Fruit fly (Drosophila melanogaster): ENCODE data around the gene CG16758.

CG16758 gene

DNA sequence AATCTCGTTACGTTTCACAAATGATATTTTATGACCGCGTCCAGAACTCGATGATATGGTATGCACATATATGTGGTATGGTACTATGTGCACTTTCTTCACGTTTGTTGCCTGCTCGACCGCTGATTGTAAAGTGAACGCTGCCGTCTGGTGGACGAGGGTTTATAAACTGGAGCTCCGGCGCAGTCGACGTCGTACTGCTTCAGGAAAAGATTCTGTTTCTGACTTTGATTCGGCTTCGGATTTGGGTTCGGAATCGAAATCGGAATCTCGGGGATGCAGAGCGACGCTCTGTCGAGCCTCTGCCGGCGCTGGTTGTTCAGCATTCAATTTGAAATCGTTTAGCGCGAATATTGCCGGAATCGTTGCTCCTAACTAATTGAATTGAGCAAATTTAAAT lies at the start of gene CG16758:
Gene CG16758 (minus strand): TSS at position 142 of the 400 bp plus-strand sequence.
- TF ChIP-seq Jra (GFP tag; optimal IDR thresholded peaks at IDR 0.05) (no peak), Rel (GFP tag; optimal IDR thresholded peaks at IDR 0.05) (no peak), Rel (tag; optimal IDR thresholded peaks at IDR 0.05) (peak; percentile 17)

DNA sequence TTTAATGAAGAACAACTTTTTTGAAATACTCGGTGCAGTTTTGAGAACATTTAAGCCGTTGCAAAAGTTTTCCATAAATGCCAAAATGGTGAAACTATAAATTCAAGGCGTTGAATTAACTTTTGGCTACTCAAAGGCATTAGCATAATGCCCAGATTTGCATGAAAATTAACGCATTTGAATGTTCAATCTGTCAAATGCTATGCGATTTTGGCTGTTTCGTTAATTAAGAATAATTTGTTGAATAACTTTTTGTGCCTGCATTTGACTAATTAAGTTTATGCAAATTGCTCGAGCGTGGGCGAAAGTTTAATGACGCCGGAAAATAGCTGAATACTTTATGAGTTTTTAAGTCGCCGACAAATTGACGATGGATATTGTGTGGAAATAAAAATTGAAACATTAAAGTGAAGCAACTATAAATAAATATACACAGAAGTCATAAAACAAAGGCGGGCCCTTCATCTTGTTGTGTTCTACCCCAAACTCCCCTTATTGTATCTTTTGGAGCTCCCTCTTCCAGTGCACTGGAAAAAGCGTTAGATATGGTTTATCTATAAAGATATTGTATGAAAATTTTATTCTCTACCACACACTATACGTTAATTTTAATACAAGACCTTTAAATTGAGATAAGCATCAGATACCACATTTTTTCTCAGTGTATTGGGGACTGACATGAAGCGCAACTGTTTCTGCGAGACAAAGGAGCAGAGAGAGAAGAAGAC lies 48.9 kb upstream of the CG16758 start:
- TF ChIP-seq CrebA (GFP tag; optimal IDR thresholded peaks at IDR 0.05; ENCODE audit: borderline replicate concordance), result no peak
- TF ChIP-seq fru (GFP tag; optimal IDR thresholded peaks at IDR 0.05), result peak; percentile 87
- TF ChIP-seq pan (optimal IDR thresholded peaks at IDR 0.05), result no peak
- no peak for TF ChIP-seq jim (GFP tag; optimal IDR thresholded peaks at IDR 0.05)
- TF ChIP-seq Hnf4 (GFP tag; optimal IDR thresholded peaks at IDR 0.05), result peak; percentile 74
- TF ChIP-seq Rel (GFP tag; optimal IDR thresholded peaks at IDR 0.05), result no peak
- TF ChIP-seq Rel (tag; optimal IDR thresholded peaks at IDR 0.05), result peak; percentile 24
- peak; percentile 40 to 93 for TF ChIP-seq foxo (GFP tag; optimal IDR thresholded peaks at IDR 0.05)
- no peak for TF ChIP-seq Dif (GFP tag; optimal IDR thresholded peaks at IDR 0.05; ENCODE audit: partially characterized antibody)
- TF ChIP-seq Jra (GFP tag; optimal IDR thresholded peaks at IDR 0.05), result peak; percentile 52
- no peak for TF ChIP-seq Myc (optimal IDR thresholded peaks at IDR 0.05)
- TF ChIP-seq ey (GFP tag; optimal IDR thresholded peaks at IDR 0.05), result peak; percentile 87
- no peak for TF ChIP-seq dl (GFP tag; optimal IDR thresholded peaks at IDR 0.05; ENCODE audit: insufficient read depth in 1 of 2, partially characterized antibody in 2 of 2)
- no peak for TF ChIP-seq lola (GFP tag; optimal IDR thresholded peaks at IDR 0.05)
- no peak for TF ChIP-seq dsf (GFP tag; optimal IDR thresholded peaks at IDR 0.05; ENCODE audit: borderline replicate concordance)
- TF ChIP-seq dmrt93B (GFP tag; optimal IDR thresholded peaks at IDR 0.05), result peak; percentile 58
- TF ChIP-seq sv (GFP tag; optimal IDR thresholded peaks at IDR 0.05), result no peak
- TF ChIP-seq OdsH (GFP tag; optimal IDR thresholded peaks at IDR 0.05), result peak; percentile 83
- peak; percentile 13 for TF ChIP-seq Hr83 (GFP tag; optimal IDR thresholded peaks at IDR 0.05; ENCODE audit: poor library complexity, severe bottlenecking)
- no peak for TF ChIP-seq Hr78 (GFP tag; optimal IDR thresholded peaks at IDR 0.05)
- TF ChIP-seq GATAd (GFP tag; optimal IDR thresholded peaks at IDR 0.05), result peak; percentile 5
- TF ChIP-seq brk (GFP tag; optimal IDR thresholded peaks at IDR 0.05), result peak; percentile 16
- no peak for TF ChIP-seq Abd-B (GFP tag; optimal IDR thresholded peaks at IDR 0.05)
- TF ChIP-seq HLH106 (tag; optimal IDR thresholded peaks at IDR 0.05), result peak; percentile 77
- peak; percentile 86 for TF ChIP-seq br (GFP tag; optimal IDR thresholded peaks at IDR 0.05)
- TF ChIP-seq Vsx2 (GFP tag; optimal IDR thresholded peaks at IDR 0.05; ENCODE audit: partially characterized antibody), result no peak
- peak; percentile 64 for TF ChIP-seq CG32264 (GFP tag; optimal IDR thresholded peaks at IDR 0.05)
- no peak for TF ChIP-seq Mio (GFP tag; optimal IDR thresholded peaks at IDR 0.05)
- peak; percentile 60 for TF ChIP-seq sage (GFP tag; optimal IDR thresholded peaks at IDR 0.05)
- peak; percentile 97 for TF ChIP-seq h (GFP tag; optimal IDR thresholded peaks at IDR 0.05)
- no peak for TF ChIP-seq usp (GFP tag; optimal IDR thresholded peaks at IDR 0.05)
- TF ChIP-seq CG9705 (GFP tag; optimal IDR thresholded peaks at IDR 0.05), result no peak
- TF ChIP-seq psq (GFP tag; optimal IDR thresholded peaks at IDR 0.05), result peak; percentile 89
- TF ChIP-seq woc (GFP tag; optimal IDR thresholded peaks at IDR 0.05), result peak; percentile 62
- TF ChIP-seq rgr (GFP tag; optimal IDR thresholded peaks at IDR 0.05), result peak; percentile 84
- no peak for TF ChIP-seq N (GFP tag; optimal IDR thresholded peaks at IDR 0.05)
- no peak for TF ChIP-seq Dfd (GFP tag; optimal IDR thresholded peaks at IDR 0.05)
- peak; percentile 58 for TF ChIP-seq tai (GFP tag; optimal IDR thresholded peaks at IDR 0.05)
- TF ChIP-seq Sp1 (GFP tag; optimal IDR thresholded peaks at IDR 0.05), result peak; percentile 81

All from whole organism, wandering third instar larva.